Worm (Caenorhabditis elegans) whole organism, late embryonic: Measurements from ENCODE around the gene nhr-185.

Source experiments
- ceh-45 ChIP-seq: fragments of 200-800 bp; sonication (Bioruptor generic); IDR thresholded peaks from 2 replicates; pipeline ENCODE4 v1.3.6; 2022; ENCODE audit warnings: missing genetic modification reagents, missing genetic modification characterization, missing compliant biosample characterization
- ceh-48 ChIP-seq: sonication (generic microtip); optimal IDR thresholded peaks from 2 replicates; lab custom pipeline; 2016; ENCODE audit warnings: missing genetic modification characterization, inconsistent platforms, missing compliant biosample characterization
- che-1 ChIP-seq: sonication (generic microtip); optimal IDR thresholded peaks from 2 replicates; lab custom pipeline; 2016; ENCODE audit warnings: mild to moderate bottlenecking, missing genetic modification characterization, missing compliant biosample characterization
- fkh-10 ChIP-seq: fragments of 150-350 bp; optimal IDR thresholded peaks from 2 replicates; lab custom pipeline; 2014; ENCODE audit warnings: missing biosample characterization, missing genetic modification reagents, missing genetic modification characterization
- hlh-8 ChIP-seq: sonication (generic microtip); optimal IDR thresholded peaks from 2 replicates; lab custom pipeline; 2016; ENCODE audit warnings: missing genotype, missing genetic modification characterization, missing compliant biosample characterization

- no peak for TF ChIP-seq che-1 (tag; lab: Kevin White, UChicago)
- no peak for TF ChIP-seq ceh-48 (tag; lab: Kevin White, UChicago)
- TF ChIP-seq ceh-45 (GFP tag; lab: Robert Waterston, UW), result no peak
- TF ChIP-seq hlh-8 (tag; lab: Kevin White, UChicago), result no peak
- TF ChIP-seq fkh-10 (GFP tag; lab: Kevin White, UChicago), result no peak
These were observed 39.3 kb downstream of the nhr-185 start for ce11 chrV:3807846-3808245.
